Worm (Caenorhabditis elegans): Measurements from ENCODE around the gene kvs-1.

ce11 chrX:7664419-7664818 is 42.5 kb downstream of the kvs-1 start:
- no peak for TF ChIP-seq nhr-77 (tag; optimal IDR thresholded peaks at IDR 0.05)
- TF ChIP-seq elt-3 (tag; optimal IDR thresholded peaks at IDR 0.05): no peak
- TF ChIP-seq jun-1 (tag; optimal IDR thresholded peaks at IDR 0.05): no peak
- no peak for TF ChIP-seq efl-1 (optimal IDR thresholded peaks at IDR 0.05)
- no peak for TF ChIP-seq efl-1 (GFP tag; optimal IDR thresholded peaks at IDR 0.05 in 1 of 2)
- no peak for TF ChIP-seq lin-13 (GFP tag; optimal IDR thresholded peaks at IDR 0.05)
- TF ChIP-seq hlh-4 (tag; optimal IDR thresholded peaks at IDR 0.05): no peak
- no peak for TF ChIP-seq aha-1 (tag; optimal IDR thresholded peaks at IDR 0.05)
- TF ChIP-seq nhr-237 (tag; optimal IDR thresholded peaks at IDR 0.05): no peak
- TF ChIP-seq lin-39 (tag; optimal IDR thresholded peaks at IDR 0.05): no peak
- TF ChIP-seq egl-27 (tag; optimal IDR thresholded peaks at IDR 0.05): no peak
- no peak for TF ChIP-seq skn-1 (tag; optimal IDR thresholded peaks at IDR 0.05)
- TF ChIP-seq fos-1 (tag; optimal IDR thresholded peaks at IDR 0.05): no peak
- no peak for TF ChIP-seq lin-15B (tag; optimal IDR thresholded peaks at IDR 0.05)

All from whole organism, L1 larva.